Worm (Caenorhabditis elegans): Measurements from ENCODE around the gene srw-34.

ce11 chrV:16565639-16566038 is 43.5 kb upstream of the srw-34 start, which contains the start of gene sru-45:
- no peak for TF ChIP-seq lin-1 (GFP tag; IDR thresholded peaks at IDR 0.05)
- no peak for TF ChIP-seq lim-7 (GFP tag; IDR thresholded peaks at IDR 0.05)
- TF ChIP-seq nhr-237 (tag; optimal IDR thresholded peaks at IDR 0.05): no peak
- TF ChIP-seq ceh-82 (tag; optimal IDR thresholded peaks at IDR 0.05): no peak
- no peak for TF ChIP-seq unc-62 (GFP tag; optimal IDR thresholded peaks at IDR 0.05 in 1 of 2)
- no peak for TF ChIP-seq unc-62 (tag; optimal IDR thresholded peaks at IDR 0.05)
- TF ChIP-seq T20F7.1 (GFP tag; optimal IDR thresholded peaks at IDR 0.05): no peak
- no peak for TF ChIP-seq aly-2 (tag; optimal IDR thresholded peaks at IDR 0.05)
- TF ChIP-seq aha-1 (tag): no peak
- TF ChIP-seq lin-29 (GFP tag; IDR thresholded peaks at IDR 0.05): no peak
- no peak for TF ChIP-seq F37D6.2 (tag; optimal IDR thresholded peaks at IDR 0.05)

All from whole organism, L4 larva.